Worm (Caenorhabditis elegans) whole organism, L1 larva: ENCODE measurements around the gene acox-1.5.

Source experiments
- C04F5.9 ChIP-seq: sonication (generic microtip); optimal IDR thresholded peaks from 2 replicates; lab custom pipeline; 2016; ENCODE audit warnings: missing genetic modification characterization, missing compliant biosample characterization
- C34B4.2 ChIP-seq: sonication (generic microtip); optimal IDR thresholded peaks from 2 replicates; lab custom pipeline; 2017; ENCODE audit warnings: mild to moderate bottlenecking, missing genetic modification characterization, missing compliant biosample characterization
- F16B12.6 ChIP-seq: fragments of 150-350 bp; optimal IDR thresholded peaks from 2 replicates; lab custom pipeline; 2014; ENCODE audit warnings: missing biosample characterization, missing genetic modification characterization
- Y116A8C.19 ChIP-seq: sonication (generic microtip); optimal IDR thresholded peaks from 2 replicates; lab custom pipeline; 2016; ENCODE audit warnings: missing compliant biosample characterization, missing genetic modification characterization, borderline replicate concordance
- blmp-1 ChIP-seq: fragments of 150-350 bp; optimal IDR thresholded peaks from 2 replicates; lab custom pipeline; 2014; ENCODE audit warnings: missing biosample characterization, missing genetic modification characterization
- ceh-8 ChIP-seq: fragments of 200-800 bp; sonication (Bioruptor generic); optimal IDR thresholded peaks from 2 replicates; lab custom pipeline; 2018; ENCODE audit warnings: mild to moderate bottlenecking, missing genetic modification characterization, moderate library complexity, missing compliant biosample characterization
- ceh-88 ChIP-seq: fragments of 200-800 bp; sonication (Bioruptor generic); IDR thresholded peaks from 2 replicates; pipeline ENCODE4 v1.3.6; 2022; ENCODE audit warnings: missing genetic modification characterization, missing compliant biosample characterization
- ces-1 ChIP-seq: fragments of 150-350 bp; optimal IDR thresholded peaks from 2 replicates; lab custom pipeline; 2014; ENCODE audit warnings: missing biosample characterization, missing genetic modification reagents, missing genetic modification characterization
- efl-3 ChIP-seq: fragments of 200-800 bp; sonication (Bioruptor generic); optimal IDR thresholded peaks from 2 replicates; lab custom pipeline; 2018; ENCODE audit warnings: mild to moderate bottlenecking, missing genetic modification characterization, missing compliant biosample characterization
- egl-27 ChIP-seq, 2 experiments: fragments of 150-350 bp in 1 of 2; sonication (generic microtip); optimal IDR thresholded peaks; 3 replicates each; lab custom pipeline; 2017 to 2018; ENCODE audit warnings: missing biosample characterization in 2 of 2, missing genetic modification characterization in 2 of 2, missing genetic modification reagents in 2 of 2
- elt-3 ChIP-seq, 6 experiments: fragments of 150-350 bp in 1 of 6; sonication (generic microtip); optimal IDR thresholded peaks; 2 replicates each; lab custom pipeline; 2017 to 2018; ENCODE audit warnings: missing biosample characterization in 6 of 6, missing genetic modification characterization in 6 of 6, inconsistent platforms in 1 of 6
- ets-5 ChIP-seq: fragments of 200-800 bp; sonication (Bioruptor generic); IDR thresholded peaks from 2 replicates; pipeline ENCODE4 v1.3.6; 2022; ENCODE audit warnings: missing genetic modification characterization, missing compliant biosample characterization
- fkh-10 ChIP-seq: sonication (generic microtip); optimal IDR thresholded peaks from 2 replicates; lab custom pipeline; 2017; ENCODE audit warnings: missing biosample characterization, missing genetic modification reagents, missing genetic modification characterization
- fkh-4 ChIP-seq: sonication (generic microtip); optimal IDR thresholded peaks from 2 replicates; lab custom pipeline; 2016; ENCODE audit warnings: missing compliant biosample characterization, missing genetic modification characterization, borderline replicate concordance
- fkh-8 ChIP-seq: sonication (generic microtip); optimal IDR thresholded peaks from 2 replicates; lab custom pipeline; 2016; ENCODE audit warnings: mild to moderate bottlenecking, missing genetic modification characterization, missing compliant biosample characterization
- fos-1 ChIP-seq: fragments of 150-350 bp; optimal IDR thresholded peaks from 2 replicates; lab custom pipeline; 2014; ENCODE audit warnings: missing biosample characterization, missing genetic modification characterization
- hlh-17 ChIP-seq: fragments of 200-800 bp; sonication (Bioruptor generic); optimal IDR thresholded peaks from 2 replicates; lab custom pipeline; 2018; ENCODE audit warnings: missing genetic modification characterization, mild to moderate bottlenecking, missing compliant biosample characterization, moderate library complexity, borderline replicate concordance
- hpl-2 ChIP-seq: fragments of 150-350 bp; optimal IDR thresholded peaks from 2 replicates; lab custom pipeline; 2014; ENCODE audit warnings: missing biosample characterization, missing genetic modification reagents, missing genetic modification characterization
- irx-1 ChIP-seq: sonication (generic microtip); optimal IDR thresholded peaks from 2 replicates; lab custom pipeline; 2016; ENCODE audit warnings: missing genetic modification characterization, missing compliant biosample characterization
- isw-1 ChIP-seq: fragments of 200-800 bp; sonication (Bioruptor generic); IDR thresholded peaks from 2 replicates; pipeline ENCODE4 v1.3.6; 2022; ENCODE audit warnings: missing genetic modification characterization, missing compliant biosample characterization
- jun-1 ChIP-seq: fragments of 150-350 bp; optimal IDR thresholded peaks from 2 replicates; lab custom pipeline; 2014; ENCODE audit warnings: missing biosample characterization, missing genetic modification reagents, missing genetic modification characterization
- lin-13 ChIP-seq: fragments of 150-350 bp; optimal IDR thresholded peaks from 2 replicates; lab custom pipeline; 2014; ENCODE audit warnings: missing biosample characterization, missing genetic modification reagents, missing genetic modification characterization
- lin-14 ChIP-seq: fragments of 200-800 bp; sonication (Bioruptor generic); optimal IDR thresholded peaks from 2 replicates; lab custom pipeline; 2018; ENCODE audit warnings: mild to moderate bottlenecking, missing genetic modification characterization, moderate library complexity, missing compliant biosample characterization
- lin-15B ChIP-seq: fragments of 150-350 bp; sonication (generic microtip); optimal IDR thresholded peaks from 3 replicates; lab custom pipeline; 2014; ENCODE audit warnings: missing biosample characterization, missing genetic modification characterization
- lin-39 ChIP-seq: fragments of 150-350 bp; optimal IDR thresholded peaks from 2 replicates; lab custom pipeline; 2014; ENCODE audit warnings: missing biosample characterization, missing genetic modification reagents, missing genetic modification characterization
- lsy-2 ChIP-seq, 2 experiments: fragments of 150-350 bp; optimal IDR thresholded peaks; 2 replicates each; lab custom pipeline; 2014; ENCODE audit warnings: missing biosample characterization in 2 of 2, missing genetic modification characterization in 2 of 2
- mab-9 ChIP-seq: fragments of 200-800 bp; sonication (Bioruptor generic); IDR thresholded peaks from 2 replicates; pipeline ENCODE4 v1.3.6; 2022; ENCODE audit warnings: missing genetic modification reagents, missing genetic modification characterization, missing compliant biosample characterization
- mdl-1 ChIP-seq, 2 experiments: fragments of 150-350 bp; optimal IDR thresholded peaks; 2 replicates each; lab custom pipeline; 2014 to 2017; ENCODE audit warnings: missing biosample characterization in 2 of 2, missing genetic modification characterization in 2 of 2, inconsistent platforms in 1 of 2
- mep-1 ChIP-seq: fragments of 150-350 bp; optimal IDR thresholded peaks from 2 replicates; lab custom pipeline; 2014; ENCODE audit warnings: missing biosample characterization, missing genetic modification characterization
- nhr-11 ChIP-seq: fragments of 150-350 bp; optimal IDR thresholded peaks from 2 replicates; lab custom pipeline; 2014; ENCODE audit warnings: missing biosample characterization, missing genetic modification characterization
- nhr-12 ChIP-seq: sonication (generic microtip); optimal IDR thresholded peaks from 2 replicates; lab custom pipeline; 2017; ENCODE audit warnings: missing biosample characterization, missing genetic modification characterization
- nhr-20 ChIP-seq: sonication (generic microtip); optimal IDR thresholded peaks from 2 replicates; lab custom pipeline; 2016; ENCODE audit warnings: mild to moderate bottlenecking, missing genetic modification characterization, missing compliant biosample characterization
- nhr-47 ChIP-seq: sonication (generic microtip); optimal IDR thresholded peaks from 2 replicates; lab custom pipeline; 2016; ENCODE audit warnings: mild to moderate bottlenecking, missing genetic modification characterization, moderate library complexity, missing compliant biosample characterization
- nhr-71 ChIP-seq: sonication (generic microtip); optimal IDR thresholded peaks from 2 replicates; lab custom pipeline; 2016; ENCODE audit warnings: mild to moderate bottlenecking, missing genetic modification characterization, moderate library complexity, missing compliant biosample characterization
- nhr-77 ChIP-seq: fragments of 150-350 bp; optimal IDR thresholded peaks from 2 replicates; lab custom pipeline; 2014; ENCODE audit warnings: missing biosample characterization, missing genetic modification characterization
- nhr-85 ChIP-seq: sonication (generic microtip); peaks from one replicate; lab custom pipeline; 2016; ENCODE audit warnings: missing genetic modification characterization, inconsistent platforms, missing compliant biosample characterization
- pax-3 ChIP-seq: fragments of 200-800 bp; sonication (Bioruptor generic); optimal IDR thresholded peaks from 2 replicates; lab custom pipeline; 2018; ENCODE audit warnings: mild to moderate bottlenecking, missing genetic modification characterization, moderate library complexity, missing compliant biosample characterization
- pqm-1 ChIP-seq: sonication (generic microtip); optimal IDR thresholded peaks from 3 replicates; lab custom pipeline; 2017; ENCODE audit warnings: missing biosample characterization, missing genetic modification characterization
- skn-1 ChIP-seq: fragments of 150-350 bp; optimal IDR thresholded peaks from 2 replicates; lab custom pipeline; 2014; ENCODE audit warnings: missing biosample characterization, missing genetic modification characterization
- snu-23 ChIP-seq: sonication (generic microtip); optimal IDR thresholded peaks from 2 replicates; lab custom pipeline; 2016; ENCODE audit warnings: missing genetic modification characterization, missing compliant biosample characterization
- sox-4 ChIP-seq: sonication (generic microtip); optimal IDR thresholded peaks from 2 replicates; lab custom pipeline; 2016; ENCODE audit warnings: missing genetic modification characterization, missing compliant biosample characterization
- swsn-7 ChIP-seq: sonication (generic microtip); optimal IDR thresholded peaks from 2 replicates; lab custom pipeline; 2016; ENCODE audit warnings: missing genetic modification characterization, missing compliant biosample characterization
- tbx-2 ChIP-seq: sonication (generic microtip); optimal IDR thresholded peaks from 2 replicates; lab custom pipeline; 2016; ENCODE audit warnings: missing genetic modification characterization, missing compliant biosample characterization
- unc-130 ChIP-seq: fragments of 150-350 bp; optimal IDR thresholded peaks from 2 replicates; lab custom pipeline; 2017; ENCODE audit warnings: missing biosample characterization, missing genetic modification characterization, inconsistent platforms
- unc-30 ChIP-seq: sonication (generic microtip); optimal IDR thresholded peaks from 2 replicates; lab custom pipeline; 2017; ENCODE audit warnings: missing biosample characterization, missing genetic modification characterization
- unc-98 ChIP-seq: fragments of 200-800 bp; sonication (Bioruptor generic); IDR thresholded peaks from 2 replicates; pipeline ENCODE4 v1.3.6; 2022; ENCODE audit warnings: missing genetic modification characterization, missing compliant biosample characterization
- vab-15 ChIP-seq: sonication (generic microtip); optimal IDR thresholded peaks from 2 replicates; lab custom pipeline; 2017; ENCODE audit warnings: missing genotype, mild to moderate bottlenecking, missing genetic modification characterization, missing compliant biosample characterization
- xbp-1 ChIP-seq: sonication (generic microtip); optimal IDR thresholded peaks from 2 replicates; lab custom pipeline; 2016; ENCODE audit warnings: missing genetic modification characterization, missing compliant biosample characterization
- zip-4 ChIP-seq: fragments of 200-800 bp; sonication (Bioruptor generic); optimal IDR thresholded peaks from 2 replicates; lab custom pipeline; 2018; ENCODE audit warnings: mild to moderate bottlenecking, missing genetic modification characterization, moderate library complexity, missing compliant biosample characterization

The acox-1.5 gene

ce11 chrIII:9616426-9616825 lies 24.4 kb upstream of the acox-1.5 start, which contains the start of gene hcp-3 (continued):
- TF ChIP-seq efl-3 (GFP tag; lab: Kevin White, UChicago) (no peak), nhr-47 (tag; lab: Kevin White, UChicago) (peak; percentile 56), vab-15 (tag; lab: Kevin White, UChicago) (no peak), irx-1 (peak; percentile 15), lin-13 (GFP tag; lab: Kevin White, UChicago) (peak; percentile 30), fkh-10 (GFP tag; lab: Kevin White, UChicago) (no peak), mdl-1 (tag; optimal IDR thresholded peaks at IDR 0.05; lab: Kevin White, UChicago) (peak in 1 of 2 experiments; percentile 56), F16B12.6 (tag; lab: Kevin White, UChicago) (peak; percentile 91), elt-3 (tag; optimal IDR thresholded peaks at IDR 0.05; lab: Kevin White, UChicago) (no peak), pqm-1 (tag; lab: Kevin White, UChicago) (no peak), ces-1 (GFP tag; lab: Kevin White, UChicago) (no peak), zip-4 (GFP tag; lab: Kevin White, UChicago) (no peak), Y116A8C.19 (tag; lab: Kevin White, UChicago) (no peak), nhr-11 (no peak), hpl-2 (GFP tag; lab: Kevin White, UChicago) (no peak), nhr-12 (tag; lab: Kevin White, UChicago) (no peak), snu-23 (GFP tag; lab: Kevin White, UChicago) (peak; percentile 55), C04F5.9 (tag; lab: Kevin White, UChicago) (no peak), sox-4 (no peak), mab-9 (GFP tag; lab: Robert Waterston, UW) (no peak), nhr-77 (tag; lab: Kevin White, UChicago) (no peak), swsn-7 (peak; percentile 54), mep-1 (tag; lab: Kevin White, UChicago) (peak; percentile 43), isw-1 (GFP tag; lab: Robert Waterston, UW) (no peak), skn-1 (tag; lab: Kevin White, UChicago) (peak; percentile 25), lsy-2 (tag; optimal IDR thresholded peaks at IDR 0.05; lab: Kevin White, UChicago) (peak; percentile 54 to 71), nhr-71 (tag; lab: Kevin White, UChicago) (peak; percentile 60), unc-130 (tag; lab: Kevin White, UChicago) (peak; percentile 68), lin-39 (tag; lab: Kevin White, UChicago) (no peak), xbp-1 (tag; lab: Kevin White, UChicago) (peak; percentile 50), ceh-8 (no peak), nhr-20 (tag; lab: Kevin White, UChicago) (peak; percentile 57), hlh-17 (GFP tag; lab: Kevin White, UChicago) (no peak), fkh-8 (tag; lab: Kevin White, UChicago) (no peak), blmp-1 (tag; lab: Kevin White, UChicago) (peak; percentile 50), egl-27 (tag; optimal IDR thresholded peaks at IDR 0.05; lab: Kevin White, UChicago) (no peak), nhr-85 (tag; lab: Kevin White, UChicago) (no peak), jun-1 (tag; lab: Kevin White, UChicago) (no peak), C34B4.2 (tag; lab: Kevin White, UChicago) (no peak), ets-5 (no peak), lin-14 (GFP tag; lab: Kevin White, UChicago) (peak; percentile 53), unc-98 (GFP tag; lab: Robert Waterston, UW) (no peak), tbx-2 (tag; lab: Kevin White, UChicago) (peak; percentile 51)

- no peak for TF ChIP-seq lin-15B (tag; lab: Kevin White, UChicago)
- TF ChIP-seq tbx-2 (tag; lab: Kevin White, UChicago): no peak
- TF ChIP-seq lin-13 (GFP tag; lab: Kevin White, UChicago): no peak
- no peak for TF ChIP-seq fos-1 (tag; lab: Kevin White, UChicago)
- TF ChIP-seq pax-3 (tag; lab: Kevin White, UChicago): no peak
- TF ChIP-seq skn-1 (tag; lab: Kevin White, UChicago): no peak
- no peak for TF ChIP-seq nhr-77 (tag; lab: Kevin White, UChicago)
- no peak for TF ChIP-seq ceh-88 (GFP tag; lab: Robert Waterston, UW)
- no peak for TF ChIP-seq nhr-85 (tag; lab: Kevin White, UChicago)
- TF ChIP-seq unc-30 (tag; lab: Kevin White, UChicago): no peak
- TF ChIP-seq fkh-4 (tag; lab: Kevin White, UChicago): no peak
Observed at ce11 chrIII:9615114-9615513, 23.1 kb upstream of the acox-1.5 start.
